Worm (Caenorhabditis elegans): ENCODE measurements around the gene Y69A2AR.1.

ce11 chrIV:2642673-2643072, 24.2 kb upstream of the Y69A2AR.1 start, which contains the start of gene ric-8:
- TF ChIP-seq ama-1 (optimal IDR thresholded peaks at IDR 0.05) (no peak), nhr-76 (tag; optimal IDR thresholded peaks at IDR 0.05) (no peak), ztf-4 (tag; optimal IDR thresholded peaks at IDR 0.05) (no peak), pha-4 (tag; optimal IDR thresholded peaks at IDR 0.05) (no peak), nhr-23 (tag; optimal IDR thresholded peaks at IDR 0.05) (no peak), ZK546.5 (tag; optimal IDR thresholded peaks at IDR 0.05) (no peak), sea-2 (GFP tag; optimal IDR thresholded peaks at IDR 0.05) (no peak)
